Fruit fly (Drosophila melanogaster) whole organism, wandering third instar larva: ENCODE results near the gene Spase25.
A peak's percentile ranks its signal among the peaks of the same experiment; 100 is the strongest.

Experiments used
- CG32264 ChIP-seq: fragments of 200-800 bp; sonication (Bioruptor generic); optimal IDR thresholded peaks from 2 replicates; lab custom pipeline; 2016; ENCODE audit warnings: missing biosample characterization, missing genetic modification characterization
- dl ChIP-seq, 2 experiments: fragments of 175-275, 200-275 bp in 1 of 2; fragments of 200-275 bp in 1 of 2; sonication (Bioruptor generic); optimal IDR thresholded peaks; lab custom pipeline; 2018; ENCODE audit warnings: mild to moderate bottlenecking in 2 of 2, missing biosample characterization in 2 of 2, missing genetic modification characterization in 2 of 2, moderate library complexity in 2 of 2; ENCODE audit not compliant: partially characterized antibody in 2 of 2, insufficient read depth in 1 of 2
- h ChIP-seq: fragments of 200-800 bp; sonication (Bioruptor generic); optimal IDR thresholded peaks from 3 replicates; lab custom pipeline; 2016; ENCODE audit warnings: missing biosample characterization, mild to moderate bottlenecking, missing genetic modification characterization

DNA sequence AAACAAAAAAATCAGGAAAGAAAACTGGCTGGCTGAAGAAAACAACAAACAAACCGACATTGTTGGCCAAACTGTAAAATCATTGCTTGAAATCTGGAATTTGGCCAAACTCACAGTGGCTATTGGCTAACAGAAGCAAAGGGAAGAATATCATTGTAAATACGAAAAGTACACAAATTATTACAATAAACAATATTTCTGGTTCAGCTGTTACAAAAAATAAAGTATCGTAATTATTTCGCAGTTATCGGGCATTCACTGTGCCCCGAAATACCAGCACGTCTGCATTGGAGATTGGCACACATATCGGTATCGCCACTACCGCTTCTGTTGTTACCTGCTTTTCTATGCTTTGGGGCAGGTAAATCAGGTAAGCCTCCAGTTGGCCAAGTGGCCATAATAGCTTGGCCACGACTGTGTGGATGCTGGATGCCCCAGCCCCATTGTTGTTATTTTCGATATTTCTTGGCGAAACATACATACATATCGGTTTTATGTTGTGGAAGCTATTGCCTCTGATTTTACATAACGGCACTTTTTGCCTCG is 34.0 kb upstream of the Spase25 start:
- TF ChIP-seq dl (GFP tag; optimal IDR thresholded peaks at IDR 0.05; lab: Kevin White, UChicago; ENCODE audit: insufficient read depth in 1 of 2, partially characterized antibody in 2 of 2), result no peak
- TF ChIP-seq h (GFP tag; lab: Kevin White, UChicago), result peak; percentile 65
- no peak for TF ChIP-seq CG32264 (GFP tag; lab: Kevin White, UChicago)
